Worm (Caenorhabditis elegans): ENCODE data around the gene taf-9.

taf-9 gene

ce11 chrIII:13623014-13623413 lies 1.1 kb upstream of the taf-9 start, which contains the start of gene mlc-5:
TSS of gene mlc-5 (plus strand) at chrIII:13623314.
- TF ChIP-seq unc-62 (GFP tag; optimal IDR thresholded peaks at IDR 0.05), result no peak

ce11 chrIII:13625650-13626430 lies 1.8 kb downstream of the taf-9 start:
- TF ChIP-seq unc-62 (GFP tag; optimal IDR thresholded peaks at IDR 0.05), result no peak

- TF ChIP-seq unc-62 (GFP tag; optimal IDR thresholded peaks at IDR 0.05), result no peak
Observed at ce11 chrIII:13626692-13627091, 2.6 kb downstream of the taf-9 start, which contains the start of gene T12D8.5. TSS of gene T12D8.5 (minus strand) at chrIII:13626786.

- TF ChIP-seq unc-62 (GFP tag; optimal IDR thresholded peaks at IDR 0.05), result no peak
Observed at ce11 chrIII:13630708-13631107, 6.6 kb downstream of the taf-9 start, which contains the start of gene arrd-17. TSS of gene arrd-17 (minus strand) at chrIII:13630808.

ce11 chrIII:13633826-13634225 lies 9.8 kb downstream of the taf-9 start:
- TF ChIP-seq unc-62 (GFP tag; optimal IDR thresholded peaks at IDR 0.05), result no peak

ce11 chrIII:13635235-13635634 lies 11.2 kb downstream of the taf-9 start:
- no peak for TF ChIP-seq unc-62 (GFP tag; optimal IDR thresholded peaks at IDR 0.05)

ce11 chrIII:13635730-13636360 lies 11.8 kb downstream of the taf-9 start:
- no peak for TF ChIP-seq unc-62 (GFP tag; optimal IDR thresholded peaks at IDR 0.05)

ce11 chrIII:13637681-13638080 lies 13.6 kb downstream of the taf-9 start:
- TF ChIP-seq unc-62 (GFP tag; optimal IDR thresholded peaks at IDR 0.05), result no peak

ce11 chrIII:13640003-13640499 lies 16.0 kb downstream of the taf-9 start:
- no peak for TF ChIP-seq unc-62 (GFP tag; optimal IDR thresholded peaks at IDR 0.05)

- TF ChIP-seq unc-62 (GFP tag; optimal IDR thresholded peaks at IDR 0.05), result no peak
Observed at ce11 chrIII:13640869-13641268, 16.8 kb downstream of the taf-9 start.

ce11 chrIII:13641588-13641987 lies 17.5 kb downstream of the taf-9 start, which contains the start of gene acbp-5:
TSS of gene acbp-5 (minus strand) at chrIII:13641688.
- TF ChIP-seq unc-62 (GFP tag; optimal IDR thresholded peaks at IDR 0.05), result no peak

- no peak for TF ChIP-seq unc-62 (GFP tag; optimal IDR thresholded peaks at IDR 0.05)
Observed at ce11 chrIII:13642227-13642626, 18.2 kb downstream of the taf-9 start, which contains the start of gene T12D8.10. TSS of gene T12D8.10 (minus strand) at chrIII:13642327.

- no peak for TF ChIP-seq unc-62 (GFP tag; optimal IDR thresholded peaks at IDR 0.05)
Observed at ce11 chrIII:13642776-13643175, 18.7 kb downstream of the taf-9 start.

- peak; percentile 42 for TF ChIP-seq unc-62 (GFP tag; optimal IDR thresholded peaks at IDR 0.05)
Observed at ce11 chrIII:13643534-13643933, 19.5 kb downstream of the taf-9 start, which contains the start of the genes drr-2 and set-16. TSS of gene drr-2 (minus strand) at chrIII:13643570. TSS of gene set-16 (plus strand) at chrIII:13643916.

ce11 chrIII:13644279-13644678 lies 20.2 kb downstream of the taf-9 start:
- TF ChIP-seq unc-62 (GFP tag; optimal IDR thresholded peaks at IDR 0.05), result no peak

- TF ChIP-seq unc-62 (GFP tag; optimal IDR thresholded peaks at IDR 0.05), result no peak
Observed at ce11 chrIII:13645885-13646488, 21.9 kb downstream of the taf-9 start.

Data from whole organism, dauer.